Fruit fly (Drosophila melanogaster): ENCODE results near the gene Toll-6.
A peak's percentile ranks its signal among the peaks of the same experiment; 100 is the strongest.

The Toll-6 gene

dm6 chr3L:15329261-15330160 lies 7.0 kb upstream of the Toll-6 start (continued):
- TF ChIP-seq crp (GFP tag; optimal IDR thresholded peaks at IDR 0.05) = peak in 1 of 2 experiments; percentile 54
- no peak for TF ChIP-seq Spps (tag; optimal IDR thresholded peaks at IDR 0.05)
- TF ChIP-seq CG9797 (GFP tag; optimal IDR thresholded peaks at IDR 0.05) = no peak
- TF ChIP-seq Fer1 (GFP tag; optimal IDR thresholded peaks at IDR 0.05) = no peak
- TF ChIP-seq CG18764 (GFP tag; optimal IDR thresholded peaks at IDR 0.05) = no peak
- no peak for TF ChIP-seq CG17568 (GFP tag; optimal IDR thresholded peaks at IDR 0.05)
- peak; percentile 87 for TF ChIP-seq Deaf1 (tag; optimal IDR thresholded peaks at IDR 0.05)
- TF ChIP-seq CG2199 (GFP tag; IDR thresholded peaks at IDR 0.05) = peak; percentile 49; the same call in 1 of the 3 replicates
- TF ChIP-seq HLH3B (GFP tag; IDR thresholded peaks at IDR 0.05) = no peak
- no peak for TF ChIP-seq CG10462 (GFP tag; optimal IDR thresholded peaks at IDR 0.05)

- TF ChIP-seq CG11504 (tag; optimal IDR thresholded peaks at IDR 0.05) (peak; percentile 23), row (GFP tag; IDR thresholded peaks at IDR 0.05) (0 out of 3 replicates have a peak, but pooled peaks have one; percentile 10), CG10267 (tag; optimal IDR thresholded peaks at IDR 0.05) (peak; percentile 48), Xbp1 (GFP tag; optimal IDR thresholded peaks at IDR 0.05) (peak; percentile 14), CG2678 (tag; optimal IDR thresholded peaks at IDR 0.05) (peak; percentile 16), CG10654 (GFP tag; optimal IDR thresholded peaks at IDR 0.05) (no peak), bab2 (GFP tag; optimal IDR thresholded peaks at IDR 0.05) (no peak), Ssrp (tag; optimal IDR thresholded peaks at IDR 0.05) (peak; percentile 2), Bgb (GFP tag; IDR thresholded peaks at IDR 0.05; ENCODE audit: partially characterized antibody) (no peak), CG17829 (tag; optimal IDR thresholded peaks at IDR 0.05) (peak; percentile 30), CG4328 (GFP tag; optimal IDR thresholded peaks at IDR 0.05) (no peak), CG10209 (GFP tag; optimal IDR thresholded peaks at IDR 0.05) (peak; percentile 19), Lim3 (GFP tag; IDR thresholded peaks at IDR 0.05) (no peak), CG7357 (GFP tag; IDR thresholded peaks at IDR 0.05) (no peak), zen (tag; optimal IDR thresholded peaks at IDR 0.05) (peak; percentile 76), CG2712 (tag; optimal IDR thresholded peaks at IDR 0.05) (peak; percentile 63), lola (GFP tag; optimal IDR thresholded peaks at IDR 0.05) (peak in 1 of 3 experiments; percentile 71), CG15696 (tag; optimal IDR thresholded peaks at IDR 0.05) (peak; percentile 82), CG7271 (tag; optimal IDR thresholded peaks at IDR 0.05) (peak; percentile 54), CG1233 (GFP tag; optimal IDR thresholded peaks at IDR 0.05) (peak; percentile 6), Hr3 (GFP tag; optimal IDR thresholded peaks at IDR 0.05) (peak; percentile 24), zf30C (GFP tag; optimal IDR thresholded peaks at IDR 0.05) (peak; percentile 83), ac (GFP tag; optimal IDR thresholded peaks at IDR 0.05) (peak; percentile 22), dysf (GFP tag; IDR thresholded peaks at IDR 0.05) (no peak), CG12391 (tag; optimal IDR thresholded peaks at IDR 0.05) (peak; percentile 50), ham (GFP tag; IDR thresholded peaks at IDR 0.05) (no peak), dmrt11E (tag; optimal IDR thresholded peaks at IDR 0.05) (peak; percentile 81), phol (tag; optimal IDR thresholded peaks at IDR 0.05) (peak; percentile 51), grau (tag; optimal IDR thresholded peaks at IDR 0.05) (peak; percentile 24), CG8388 (GFP tag; optimal IDR thresholded peaks at IDR 0.05) (peak; percentile 20), CG14710 (tag; optimal IDR thresholded peaks at IDR 0.05) (peak; percentile 45), fd102C (GFP tag; optimal IDR thresholded peaks at IDR 0.05) (peak; percentile 75), CG42726 (GFP tag; IDR thresholded peaks at IDR 0.05; ENCODE audit: partially characterized antibody) (no peak), D (optimal IDR thresholded peaks at IDR 0.05) (no peak), D (GFP tag; optimal IDR thresholded peaks at IDR 0.05) (peak; percentile 5), CG15479 (GFP tag; optimal IDR thresholded peaks at IDR 0.05) (peak; percentile 30), CG18262 (tag; optimal IDR thresholded peaks at IDR 0.05) (peak; percentile 62)
Observed at dm6 chr3L:15330161-15330542, 6.3 kb upstream of the Toll-6 start.

Data from whole organism, embryonic.